Worm (Caenorhabditis elegans) whole organism, L4/young adult: ENCODE results near the gene idpc-5.

Experiments
- W03F9.2 ChIP-seq: fragments of 150-350 bp; optimal IDR thresholded peaks from 2 replicates; lab custom pipeline; 2014; ENCODE audit warnings: missing biosample characterization, missing genetic modification characterization
- dao-5 ChIP-seq: sonication (generic microtip); optimal IDR thresholded peaks from 2 replicates; lab custom pipeline; 2016; ENCODE audit warnings: missing genotype, missing genetic modification characterization, moderate library complexity, missing compliant biosample characterization
- him-1 ChIP-seq: sonication (generic microtip); optimal IDR thresholded peaks from 2 replicates; lab custom pipeline; 2016; ENCODE audit warnings: missing genotype, missing genetic modification reagents, missing genetic modification characterization, missing compliant biosample characterization

DNA sequence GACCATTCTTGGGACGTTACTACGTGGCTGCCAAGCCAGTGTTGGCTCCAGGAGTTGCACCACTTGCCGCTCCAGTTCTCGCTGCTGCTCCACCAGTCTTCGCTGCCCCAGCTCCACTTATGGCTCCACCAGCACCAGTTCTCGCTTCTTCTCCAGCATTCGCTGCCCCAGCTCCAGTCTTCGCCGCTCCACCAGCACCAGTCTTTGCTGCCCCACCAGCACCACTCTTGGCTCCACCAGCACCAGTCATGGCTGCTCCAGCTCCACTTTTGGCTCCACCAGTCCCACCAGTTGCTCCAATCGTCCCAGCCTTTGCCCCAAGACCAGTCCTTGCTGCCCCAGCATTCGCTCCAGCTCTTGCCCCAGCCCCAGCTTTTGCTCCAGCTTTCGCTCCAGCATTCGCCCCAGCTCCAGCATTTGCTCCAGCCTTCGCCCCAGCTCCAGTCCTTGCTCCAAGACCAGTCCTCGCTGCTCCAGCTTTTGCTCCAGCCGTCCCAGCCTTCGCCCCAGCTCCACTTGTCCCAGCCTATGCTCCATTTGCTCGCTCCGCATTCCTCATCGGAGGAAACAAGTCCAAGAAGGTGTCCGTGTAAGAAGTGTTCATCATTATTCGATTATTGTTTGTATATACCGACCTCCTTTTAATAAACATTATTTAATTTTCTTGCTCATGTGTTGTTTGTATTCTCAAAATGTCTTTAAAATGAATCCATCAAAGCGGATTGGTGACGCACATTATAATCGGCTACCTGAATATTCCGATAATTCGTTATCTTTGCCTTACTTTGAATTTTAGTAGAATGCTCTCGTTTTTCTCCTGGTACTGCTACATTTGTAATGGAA lies 3.1 kb upstream of the idpc-5 start, which contains the start of gene T06E4.7:
- no peak for TF ChIP-seq him-1
- no peak for TF ChIP-seq W03F9.2
- no peak for TF ChIP-seq dao-5 (tag; lab: Kevin White, UChicago)
